Worm (Caenorhabditis elegans) whole organism, midembryonic: ENCODE results near the gene C16C4.1.

Experiments
- T22C8.4 ChIP-seq: fragments of 200-800 bp; sonication (Bioruptor generic); IDR thresholded peaks from 2 replicates; pipeline ENCODE4 v1.3.6; 2022; ENCODE audit warnings: missing genetic modification characterization, missing compliant biosample characterization
- cog-1 ChIP-seq: sonication (generic microtip); optimal IDR thresholded peaks from 2 replicates; lab custom pipeline; 2016; ENCODE audit warnings: missing genetic modification characterization, missing compliant biosample characterization
- flt-1 ChIP-seq: fragments of 200-800 bp; sonication (Bioruptor generic); IDR thresholded peaks from 2 replicates; pipeline ENCODE4 v1.3.6; 2022; ENCODE audit warnings: missing genetic modification characterization, missing compliant biosample characterization
- klf-2 ChIP-seq: fragments of 200-800 bp; sonication (Bioruptor generic); conservative IDR thresholded peaks from 2 replicates; pipeline ENCODE4 v1.3.6; 2022; ENCODE audit warnings: missing genetic modification reagents, missing genetic modification characterization, missing compliant biosample characterization
- med-1 ChIP-seq: sonication (generic microtip); optimal IDR thresholded peaks from 2 replicates; lab custom pipeline; 2017; ENCODE audit warnings: missing genetic modification characterization, mild to moderate bottlenecking, missing compliant biosample characterization, antibody characterized with exemption, missing genetic modification reagents; ENCODE audit not compliant: insufficient read depth
- ref-1 ChIP-seq: fragments of 200-800 bp; sonication (Bioruptor generic); conservative IDR thresholded peaks from 2 replicates; pipeline ENCODE4 v1.3.6; 2022; ENCODE audit warnings: missing genetic modification reagents, missing genetic modification characterization, missing compliant biosample characterization
- ztf-29 ChIP-seq: fragments of 200-800 bp; sonication (Bioruptor generic); IDR thresholded peaks from 2 replicates; pipeline ENCODE4 v1.3.6; 2022; ENCODE audit warnings: missing genetic modification reagents, missing genetic modification characterization, missing compliant biosample characterization

ce11 chrII:1869120-1869519 is 24.9 kb upstream of the C16C4.1 start, which contains the start of gene math-14:
- no peak for TF ChIP-seq med-1
- no peak for TF ChIP-seq klf-2 (GFP tag; lab: Robert Waterston, UW)
- TF ChIP-seq T22C8.4 (GFP tag; lab: Robert Waterston, UW) = no peak
- no peak for TF ChIP-seq ztf-29
- TF ChIP-seq flt-1 = no peak
- TF ChIP-seq ref-1 (GFP tag; lab: Robert Waterston, UW) = no peak
- no peak for TF ChIP-seq cog-1 (tag; lab: Kevin White, UChicago)
